Fruit fly (Drosophila melanogaster) S2 (cell line): ENCODE data around the gene CG2186.

Source experiments
- CG8478 ChIP-seq: fragments of >200 bp; optimal IDR thresholded peaks from 2 replicates; lab custom pipeline; 2018
- CTCF ChIP-seq, 2 experiments: fragments of >200 bp; optimal IDR thresholded peaks; 2 replicates each; lab custom pipeline; 2018

DNA sequence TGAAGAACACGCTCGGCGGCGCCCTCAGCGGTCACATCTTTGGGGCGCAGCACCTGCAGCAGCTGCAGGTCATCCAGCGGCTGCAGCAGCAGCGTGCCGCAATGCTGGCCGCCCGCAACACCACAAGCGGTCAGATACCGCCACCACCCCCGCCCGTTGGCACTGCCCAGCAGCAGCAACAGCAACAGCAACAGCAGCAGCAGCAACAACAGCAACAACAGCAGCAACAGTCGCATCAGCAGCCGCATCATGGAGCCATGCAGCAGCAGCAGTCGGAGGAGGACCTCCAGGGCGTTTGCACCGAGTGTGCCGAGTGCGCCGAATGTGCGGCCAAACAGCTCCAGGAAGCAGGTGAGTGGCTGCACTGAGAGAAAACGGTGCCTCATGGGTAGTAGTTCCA, 55.1 kb downstream of the CG2186 start:
- no peak for TF ChIP-seq CG8478
- no peak for TF ChIP-seq CTCF (optimal IDR thresholded peaks at IDR 0.05; lab: Kevin White, UChicago)
